Fruit fly (Drosophila melanogaster) whole organism, embryonic: ENCODE results near the gene CG42656.

Experiments
- CG10543 ChIP-seq: fragments of 200-800 bp; sonication (Bioruptor generic); optimal IDR thresholded peaks from 3 replicates; lab custom pipeline; 2017; ENCODE audit warnings: missing biosample characterization, mild to moderate bottlenecking, missing genetic modification characterization, moderate library complexity
- CG1233 ChIP-seq: fragments of 200-800 bp; sonication (Bioruptor generic); optimal IDR thresholded peaks from 4 replicates; lab custom pipeline; 2018; ENCODE audit warnings: missing biosample characterization, mild to moderate bottlenecking, missing genetic modification characterization
- CG15011 ChIP-seq: fragments of 200-800 bp; sonication (Bioruptor generic); optimal IDR thresholded peaks from 3 replicates; lab custom pipeline; 2018; ENCODE audit warnings: missing biosample characterization, mild to moderate bottlenecking, missing genetic modification characterization
- CG15514 ChIP-seq: fragments of 200-800 bp; sonication (Bioruptor generic); optimal IDR thresholded peaks from 3 replicates; lab custom pipeline; 2017; ENCODE audit warnings: missing biosample characterization, missing genetic modification characterization, mild to moderate bottlenecking, moderate library complexity, missing genetic modification reagents
- CG17912 ChIP-seq: fragments of 200-800 bp; sonication (Bioruptor generic); optimal IDR thresholded peaks from 2 replicates; lab custom pipeline; 2018; ENCODE audit warnings: missing biosample characterization, mild to moderate bottlenecking, missing genetic modification characterization
- CG18619 ChIP-seq: fragments of 200-800 bp; sonication (Bioruptor generic); optimal IDR thresholded peaks from 3 replicates; lab custom pipeline; 2017; ENCODE audit warnings: missing biosample characterization, mild to moderate bottlenecking, missing genetic modification characterization
- CG31441 ChIP-seq: fragments of 200-800 bp; sonication (Bioruptor generic); IDR thresholded peaks from 2 replicates; pipeline ENCODE4 v1.3.6; 2022; ENCODE audit warnings: missing biosample characterization, missing genetic modification characterization
- CG32772 ChIP-seq: fragments of 200-800 bp; sonication (Bioruptor generic); IDR thresholded peaks from 2 replicates; pipeline ENCODE4 v1.3.6; 2022; ENCODE audit warnings: missing biosample characterization, missing genetic modification characterization
- CG33213 ChIP-seq: fragments of 200-800 bp; sonication (Bioruptor generic); optimal IDR thresholded peaks from 3 replicates; lab custom pipeline; 2016; ENCODE audit warnings: missing biosample characterization, missing genetic modification characterization
- CG3847 ChIP-seq: fragments of 200-800 bp; sonication (Bioruptor generic); IDR thresholded peaks from 2 replicates; pipeline ENCODE4 v1.3.6; 2022; ENCODE audit warnings: missing biosample characterization, missing genetic modification characterization
- CG5180 ChIP-seq: fragments of 200-800 bp; sonication (Bioruptor generic); optimal IDR thresholded peaks from 3 replicates; lab custom pipeline; 2017; ENCODE audit warnings: missing biosample characterization, missing genetic modification characterization, mild to moderate bottlenecking, moderate library complexity, missing genetic modification reagents
- CG5953 ChIP-seq: fragments of 200-800 bp; sonication (Bioruptor generic); IDR thresholded peaks from 2 replicates; pipeline ENCODE4 v1.3.6; 2022; ENCODE audit warnings: missing biosample characterization, missing genetic modification characterization
- CG6813 ChIP-seq: fragments of 200-800 bp; sonication (Bioruptor generic); optimal IDR thresholded peaks from 2 replicates; lab custom pipeline; 2017; ENCODE audit warnings: missing biosample characterization, missing genetic modification characterization, mild to moderate bottlenecking, moderate library complexity, missing genetic modification reagents
- CG7839 ChIP-seq: fragments of 200-800 bp; sonication (Bioruptor generic); optimal IDR thresholded peaks from 3 replicates; lab custom pipeline; 2018; ENCODE audit warnings: missing biosample characterization, mild to moderate bottlenecking, missing genetic modification characterization, moderate library complexity
- CG7963 ChIP-seq: fragments of 200-800 bp; sonication (Bioruptor generic); IDR thresholded peaks from 3 replicates; pipeline ENCODE4 v1.3.6; 2022; ENCODE audit warnings: missing biosample characterization, missing genetic modification characterization; ENCODE audit not compliant: partially characterized antibody
- CG8924 ChIP-seq: fragments of 200-800 bp; optimal IDR thresholded peaks from 3 replicates; lab custom pipeline; 2019; ENCODE audit warnings: missing biosample characterization, mild to moderate bottlenecking, missing genetic modification characterization, moderate library complexity
- CG9876 ChIP-seq: fragments of 200-800 bp; sonication (Bioruptor generic); optimal IDR thresholded peaks from 2 replicates; lab custom pipeline; 2016; ENCODE audit warnings: missing biosample characterization, missing genetic modification characterization
- Chrac-16 ChIP-seq: fragments of 200-800 bp; sonication (Bioruptor generic); optimal IDR thresholded peaks from 3 replicates; lab custom pipeline; 2016; ENCODE audit warnings: missing biosample characterization, missing genetic modification characterization
- Dp ChIP-seq: fragments of 200-800 bp; sonication (Bioruptor generic); optimal IDR thresholded peaks from 2 replicates; lab custom pipeline; 2018; ENCODE audit warnings: missing biosample characterization, mild to moderate bottlenecking, missing genetic modification characterization, moderate library complexity
- Drgx ChIP-seq: fragments of 200-800 bp; sonication (Bioruptor generic); IDR thresholded peaks from 2 replicates; pipeline ENCODE4 v1.3.6; 2022; ENCODE audit warnings: missing biosample characterization, missing genetic modification characterization
- GATAe ChIP-seq: fragments of 200-800 bp; sonication (Bioruptor generic); conservative IDR thresholded peaks from 2 replicates; pipeline ENCODE4 v1.3.6; 2022; ENCODE audit warnings: missing biosample characterization, missing genetic modification characterization
- H2.0 ChIP-seq: fragments of 200-800 bp; sonication (Bioruptor generic); IDR thresholded peaks from 2 replicates; pipeline ENCODE4 v1.3.6; 2022; ENCODE audit warnings: missing biosample characterization, missing genetic modification characterization
- HLHmδ ChIP-seq: fragments of 200-800 bp; sonication (Bioruptor generic); optimal IDR thresholded peaks from 2 replicates; lab custom pipeline; 2018; ENCODE audit warnings: missing biosample characterization, mild to moderate bottlenecking, missing genetic modification characterization, moderate library complexity
- Hr3 ChIP-seq: fragments of 200-800 bp; sonication (Bioruptor generic); optimal IDR thresholded peaks from 3 replicates; lab custom pipeline; 2016; ENCODE audit warnings: missing biosample characterization, missing genetic modification characterization
- Nf-YA ChIP-seq: fragments of 200-800 bp; sonication (Bioruptor generic); IDR thresholded peaks from 2 replicates; pipeline ENCODE4 v1.3.6; 2022; ENCODE audit warnings: missing biosample characterization, missing genetic modification characterization
- Optix ChIP-seq: fragments of 200-800 bp; sonication (Bioruptor generic); IDR thresholded peaks from 3 replicates; pipeline ENCODE4 v1.3.6; 2022; ENCODE audit warnings: missing biosample characterization, missing genetic modification characterization
- Sox102F ChIP-seq: fragments of 200-800 bp; sonication (Bioruptor generic); optimal IDR thresholded peaks from 2 replicates; lab custom pipeline; 2018; ENCODE audit warnings: missing biosample characterization, mild to moderate bottlenecking, missing genetic modification characterization, moderate library complexity
- Trl ChIP-seq, 3 experiments: fragments of >200 bp in 2 of 3; fragments of 200-800 bp in 1 of 3; sonication (Bioruptor generic) in 1 of 3; optimal IDR thresholded peaks; 2 replicates in 1 of 3; 3 replicates in 2 of 3; lab custom pipeline; 2016 to 2017; ENCODE audit warnings: missing biosample characterization in 1 of 3, missing genetic modification characterization in 1 of 3
- cato ChIP-seq: fragments of 200-800 bp; sonication (Bioruptor generic); optimal IDR thresholded peaks from 2 replicates; lab custom pipeline; 2016; ENCODE audit warnings: missing biosample characterization, missing genetic modification characterization, borderline replicate concordance
- chn ChIP-seq: fragments of 200-800 bp; sonication (Bioruptor generic); optimal IDR thresholded peaks from 2 replicates; lab custom pipeline; 2016; ENCODE audit warnings: missing biosample characterization, missing genetic modification characterization
- croc ChIP-seq: fragments of 200-800 bp; sonication (Bioruptor generic); conservative IDR thresholded peaks from 3 replicates; pipeline ENCODE4 v1.3.6; 2022; ENCODE audit warnings: missing biosample characterization, missing genetic modification characterization
- danr ChIP-seq: fragments of 200-800 bp; sonication (Bioruptor generic); IDR thresholded peaks from 2 replicates; pipeline ENCODE4 v1.3.6; 2022; ENCODE audit warnings: missing biosample characterization, missing genetic modification characterization
- eve ChIP-seq, 2 experiments: fragments of >200 bp; optimal IDR thresholded peaks; 2 replicates each; lab custom pipeline; 2017; ENCODE audit warnings: missing biosample characterization in 2 of 2, missing genetic modification characterization in 2 of 2
- fd96Cb ChIP-seq: fragments of 200-800 bp; sonication (Bioruptor generic); optimal IDR thresholded peaks from 2 replicates; lab custom pipeline; 2018; ENCODE audit warnings: missing biosample characterization, mild to moderate bottlenecking, missing genetic modification characterization, moderate library complexity
- gce ChIP-seq: fragments of 200-800 bp; sonication (Bioruptor generic); IDR thresholded peaks from 3 replicates; pipeline ENCODE4 v1.3.6; 2022; ENCODE audit warnings: missing biosample characterization, missing genetic modification characterization
- gsb ChIP-seq: fragments of 200-800 bp; sonication (Bioruptor generic); IDR thresholded peaks from 2 replicates; pipeline ENCODE4 v1.3.6; 2022; ENCODE audit warnings: missing biosample characterization, missing genetic modification characterization
- hb ChIP-seq: fragments of 200-800 bp; sonication (Bioruptor generic); IDR thresholded peaks from 3 replicates; pipeline ENCODE4 v1.3.6; 2022; ENCODE audit warnings: missing biosample characterization, missing genetic modification characterization; ENCODE audit not compliant: partially characterized antibody
- jumu ChIP-seq: fragments of 200-800 bp; sonication (Bioruptor generic); optimal IDR thresholded peaks from 3 replicates; lab custom pipeline; 2016; ENCODE audit warnings: missing biosample characterization, missing genetic modification characterization
- kah ChIP-seq: fragments of 200-800 bp; sonication (Bioruptor generic); optimal IDR thresholded peaks from 2 replicates; lab custom pipeline; 2018; ENCODE audit warnings: missing biosample characterization, mild to moderate bottlenecking, missing genetic modification characterization
- lab ChIP-seq: fragments of 200-800 bp; sonication (Bioruptor generic); optimal IDR thresholded peaks from 3 replicates; lab custom pipeline; 2017; ENCODE audit warnings: missing biosample characterization, missing genetic modification characterization, mild to moderate bottlenecking, moderate library complexity, missing genetic modification reagents
- lola ChIP-seq, 3 experiments: fragments of >200 bp in 2 of 3; fragments of 200-800 bp in 1 of 3; sonication (Bioruptor generic) in 1 of 3; optimal IDR thresholded peaks; 2 replicates each; lab custom pipeline; 2017 to 2019; ENCODE audit warnings: missing biosample characterization in 3 of 3, missing genetic modification characterization in 3 of 3, mild to moderate bottlenecking in 1 of 3, moderate library complexity in 1 of 3
- nerfin-1 ChIP-seq: fragments of 200-800 bp; sonication (Bioruptor generic); optimal IDR thresholded peaks from 3 replicates; lab custom pipeline; 2019; ENCODE audit warnings: missing biosample characterization, mild to moderate bottlenecking, missing genetic modification characterization, moderate library complexity
- oc ChIP-seq: fragments of 200-800 bp; sonication (Bioruptor generic); optimal IDR thresholded peaks from 2 replicates; lab custom pipeline; 2018; ENCODE audit warnings: missing biosample characterization, mild to moderate bottlenecking, missing genetic modification characterization, moderate library complexity
- p53 ChIP-seq: fragments of 200-800 bp; sonication (Bioruptor generic); optimal IDR thresholded peaks from 2 replicates; lab custom pipeline; 2016; ENCODE audit warnings: missing biosample characterization, missing genetic modification characterization
- ranshi ChIP-seq: fragments of 200-800 bp; sonication (Bioruptor generic); IDR thresholded peaks from 2 replicates; pipeline ENCODE4 v1.3.6; 2022; ENCODE audit warnings: missing biosample characterization, missing genetic modification characterization
- rib ChIP-seq: fragments of 200-800 bp; sonication (Bioruptor generic); IDR thresholded peaks from 2 replicates; pipeline ENCODE4 v1.3.6; 2022; ENCODE audit warnings: missing biosample characterization, missing genetic modification characterization
- row ChIP-seq: fragments of 200-800 bp; sonication (Bioruptor generic); IDR thresholded peaks from 3 replicates; pipeline ENCODE4 v1.3.6; 2022; ENCODE audit warnings: missing biosample characterization, missing genetic modification characterization
- run ChIP-seq: fragments of 200-800 bp; sonication (Bioruptor generic); optimal IDR thresholded peaks from 3 replicates; lab custom pipeline; 2018; ENCODE audit warnings: missing biosample characterization, mild to moderate bottlenecking, missing genetic modification characterization
- tio ChIP-seq: fragments of 200-800 bp; sonication (Bioruptor generic); optimal IDR thresholded peaks from 2 replicates; lab custom pipeline; 2017; ENCODE audit warnings: missing biosample characterization, missing genetic modification characterization, inconsistent platforms
- unc-4 ChIP-seq: fragments of 200-800 bp; sonication (Bioruptor generic); IDR thresholded peaks from 2 replicates; pipeline ENCODE4 v1.3.6; 2022; ENCODE audit warnings: missing biosample characterization, missing genetic modification characterization; ENCODE audit not compliant: partially characterized antibody

CG42656 gene

DNA sequence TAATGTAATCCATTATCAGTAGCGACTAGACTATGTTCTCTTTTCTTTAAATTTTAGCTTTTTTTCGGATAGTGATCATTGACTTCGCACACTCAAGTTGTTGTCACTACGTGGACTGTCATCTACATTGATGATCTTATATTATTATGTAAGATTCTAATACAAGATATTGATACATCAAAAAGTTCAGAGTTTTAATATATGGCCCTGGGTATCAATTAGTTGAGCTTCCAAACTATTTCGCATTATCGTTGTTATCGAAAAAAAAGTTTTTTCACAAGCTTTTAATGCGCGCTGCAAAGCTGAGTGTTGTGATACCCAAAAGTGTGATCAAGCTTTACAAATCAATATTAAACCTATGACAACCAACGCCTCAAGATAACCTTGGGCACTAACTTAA, 972 bp downstream of the CG42656 start (continued):
- TF ChIP-seq CG9876 (GFP tag; lab: Kevin White, UChicago) = no peak
- TF ChIP-seq chn = no peak
- TF ChIP-seq rib (GFP tag; lab: Robert Waterston, UW) = no peak
- peak; percentile 8 for TF ChIP-seq Sox102F (GFP tag; lab: Kevin White, UChicago)
- no peak for TF ChIP-seq Hr3 (GFP tag; lab: Kevin White, UChicago)
- TF ChIP-seq unc-4 (GFP tag; lab: Robert Waterston, UW) = no peak
- TF ChIP-seq ranshi (GFP tag; lab: Robert Waterston, UW) = no peak
- peak; percentile 47 for TF ChIP-seq lab (GFP tag; lab: Kevin White, UChicago)
- TF ChIP-seq CG15011 (GFP tag; lab: Kevin White, UChicago) = no peak
- TF ChIP-seq fd96Cb (tag; lab: Kevin White, UChicago) = no peak
- TF ChIP-seq CG31441 (GFP tag; lab: Robert Waterston, UW) = 0 out of 2 replicates have a peak, but pooled peaks have one; percentile 10
- no peak for TF ChIP-seq CG6813
- peak; percentile 51 for TF ChIP-seq CG7839 (tag; lab: Kevin White, UChicago)
- peak; percentile 66 for TF ChIP-seq row
- no peak for TF ChIP-seq Optix (GFP tag; lab: Robert Waterston, UW)
- TF ChIP-seq CG32772 = 0 out of 2 replicates have a peak, but pooled peaks have one; percentile 15
- TF ChIP-seq CG33213 (GFP tag; lab: Kevin White, UChicago) = no peak
- TF ChIP-seq nerfin-1 (tag; lab: Kevin White, UChicago) = no peak
- TF ChIP-seq run (tag; lab: Kevin White, UChicago) = no peak
- TF ChIP-seq Trl (optimal IDR thresholded peaks at IDR 0.05; lab: Kevin White, UChicago) = no peak
- TF ChIP-seq Trl (GFP tag; optimal IDR thresholded peaks at IDR 0.05; lab: Kevin White, UChicago) = no peak
- TF ChIP-seq CG7963 (GFP tag; lab: Robert Waterston, UW) = peak; percentile 67; the same call in 2 of the 3 replicates
- TF ChIP-seq CG1233 = no peak
- no peak for TF ChIP-seq cato (GFP tag; lab: Kevin White, UChicago)
- no peak for TF ChIP-seq CG5180 (GFP tag; lab: Kevin White, UChicago)
- no peak for TF ChIP-seq oc
- no peak for TF ChIP-seq Drgx (GFP tag; lab: Robert Waterston, UW)
- peak; percentile 9 for TF ChIP-seq CG15514 (GFP tag; lab: Kevin White, UChicago)
- no peak for TF ChIP-seq lola (GFP tag; optimal IDR thresholded peaks at IDR 0.05; lab: Kevin White, UChicago)
- no peak for TF ChIP-seq CG17912 (GFP tag; lab: Kevin White, UChicago)
- no peak for TF ChIP-seq eve (GFP tag; optimal IDR thresholded peaks at IDR 0.05; lab: Kevin White, UChicago)
- TF ChIP-seq Nf-YA = no peak
- no peak for TF ChIP-seq CG8924 (tag; lab: Kevin White, UChicago)
- TF ChIP-seq jumu (GFP tag; lab: Kevin White, UChicago) = no peak
- TF ChIP-seq Dp (GFP tag; lab: Kevin White, UChicago) = no peak
- no peak for TF ChIP-seq croc (GFP tag; lab: Robert Waterston, UW)
- TF ChIP-seq p53 = no peak
- TF ChIP-seq gce (GFP tag; lab: Robert Waterston, UW) = no peak
- 0 out of 2 replicates have a peak, but pooled peaks have one; percentile 15 for TF ChIP-seq GATAe
- peak; percentile 52; the same call in 1 of the 2 replicates for TF ChIP-seq CG5953
- no peak for TF ChIP-seq CG3847 (GFP tag; lab: Robert Waterston, UW)
- no peak for TF ChIP-seq kah (GFP tag; lab: Kevin White, UChicago)
- TF ChIP-seq CG18619 (GFP tag; lab: Kevin White, UChicago) = no peak
- no peak for TF ChIP-seq tio (GFP tag; lab: Kevin White, UChicago)
- TF ChIP-seq gsb (GFP tag; lab: Robert Waterston, UW) = no peak
- TF ChIP-seq Chrac-16 (GFP tag; lab: Kevin White, UChicago) = no peak
- TF ChIP-seq H2.0 (GFP tag; lab: Robert Waterston, UW) = no peak
- peak; percentile 71; the same call in 2 of the 3 replicates for TF ChIP-seq hb (GFP tag; lab: Robert Waterston, UW)
- no peak for TF ChIP-seq danr (GFP tag; lab: Robert Waterston, UW)
- TF ChIP-seq CG10543 (GFP tag; lab: Kevin White, UChicago) = no peak
- TF ChIP-seq HLHmδ = no peak
